Worm (Caenorhabditis elegans): ENCODE data around the gene Y75B8A.19.

The Y75B8A.19 gene

DNA sequence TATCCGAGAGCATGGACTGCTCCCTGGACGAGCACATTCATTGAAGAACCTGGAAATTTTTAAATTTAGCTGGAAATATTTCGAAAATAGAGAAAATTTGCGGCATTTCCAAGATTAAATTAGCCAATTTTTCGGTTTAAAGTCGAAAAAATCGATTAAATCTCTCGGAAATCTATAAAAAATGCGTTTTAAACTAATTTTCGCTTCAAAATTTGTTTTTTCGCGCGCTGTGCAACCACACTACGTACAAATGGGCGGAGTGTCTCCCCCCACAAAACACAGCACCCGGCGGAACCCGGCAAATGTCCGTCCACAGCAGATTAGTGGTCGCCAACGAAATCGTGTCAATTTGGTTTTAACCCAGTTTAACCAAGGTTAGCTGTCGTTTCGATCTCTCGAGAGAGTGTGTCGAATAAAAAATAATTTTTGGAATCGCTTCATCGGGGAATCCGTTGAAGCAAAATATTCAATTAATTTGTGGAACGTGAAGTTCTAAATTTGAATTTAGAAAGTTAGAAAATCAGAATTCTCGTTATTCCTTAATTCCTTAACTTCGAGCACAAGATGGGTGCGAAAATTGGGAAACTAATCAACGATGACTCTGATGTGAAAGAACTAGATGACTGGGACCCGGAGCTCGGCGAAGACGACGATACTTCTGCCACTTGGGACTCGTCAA, 23.8 kb downstream of the Y75B8A.19 start, which contains the start of the genes tim-1 and Y75B8A.23:
Gene tim-1 (minus strand): TSS at position 51 of the 679 bp plus-strand sequence.
Gene Y75B8A.23 (plus strand): TSS at position 547 of the 679 bp plus-strand sequence.
- TF ChIP-seq aly-2 (tag; optimal IDR thresholded peaks at IDR 0.05) (peak; percentile 38), ztf-1 (GFP tag; conservative IDR thresholded peaks at IDR 0.05) (no peak), nhr-12 (tag; optimal IDR thresholded peaks at IDR 0.05) (peak; percentile 53), elt-3 (tag; optimal IDR thresholded peaks at IDR 0.05) (no peak), mdl-1 (tag; optimal IDR thresholded peaks at IDR 0.05) (peak; percentile 66 to 85), crh-2 (tag; optimal IDR thresholded peaks at IDR 0.05) (peak; percentile 99), mab-5 (tag; optimal IDR thresholded peaks at IDR 0.05) (peak; percentile 94), nhr-21 (tag; optimal IDR thresholded peaks at IDR 0.05) (peak; percentile 97), R02D3.7 (tag; optimal IDR thresholded peaks at IDR 0.05) (peak; percentile 52), unc-39 (tag; optimal IDR thresholded peaks at IDR 0.05) (no peak), lin-39 (tag; optimal IDR thresholded peaks at IDR 0.05) (no peak), zag-1 (tag; optimal IDR thresholded peaks at IDR 0.05) (peak; percentile 84), snpc-4 (tag; optimal IDR thresholded peaks at IDR 0.05) (peak; percentile 100), mbf-1 (tag; optimal IDR thresholded peaks at IDR 0.05) (no peak), F13H6.1 (tag; optimal IDR thresholded peaks at IDR 0.05) (peak; percentile 94), egl-27 (tag; optimal IDR thresholded peaks at IDR 0.05) (peak; percentile 84), nhr-77 (tag; optimal IDR thresholded peaks at IDR 0.05) (peak; percentile 84), blmp-1 (tag; optimal IDR thresholded peaks at IDR 0.05; ENCODE audit: insufficient read depth) (peak; percentile 65), nhr-25 (tag; optimal IDR thresholded peaks at IDR 0.05) (peak; percentile 90), lin-13 (GFP tag; optimal IDR thresholded peaks at IDR 0.05) (peak; percentile 96), peb-1 (tag; optimal IDR thresholded peaks at IDR 0.05) (no peak), sem-4 (tag; optimal IDR thresholded peaks at IDR 0.05) (peak; percentile 99), skn-1 (tag; optimal IDR thresholded peaks at IDR 0.05) (peak; percentile 24), sma-9 (GFP tag; optimal IDR thresholded peaks at IDR 0.05) (peak; percentile 79), sma-9 (tag; optimal IDR thresholded peaks at IDR 0.05) (no peak), unc-62 (GFP tag; optimal IDR thresholded peaks at IDR 0.05) (no peak), nhr-11 (tag; optimal IDR thresholded peaks at IDR 0.05) (peak; percentile 74), C34F6.9 (tag; optimal IDR thresholded peaks at IDR 0.05) (peak; percentile 84), ztf-11 (tag; optimal IDR thresholded peaks at IDR 0.05) (no peak), ceh-82 (tag; optimal IDR thresholded peaks at IDR 0.05) (peak; percentile 81), ZK546.5 (tag; optimal IDR thresholded peaks at IDR 0.05) (peak; percentile 32), elt-1 (tag; optimal IDR thresholded peaks at IDR 0.05) (peak; percentile 53), ceh-16 (tag; optimal IDR thresholded peaks at IDR 0.05) (peak; percentile 77), lin-11 (tag; optimal IDR thresholded peaks at IDR 0.05) (peak; percentile 93), ztf-4 (tag; optimal IDR thresholded peaks at IDR 0.05) (peak; percentile 90), sma-3 (GFP tag; optimal IDR thresholded peaks at IDR 0.05) (peak; percentile 98), lsy-2 (tag; optimal IDR thresholded peaks at IDR 0.05) (peak; percentile 89 to 94), nhr-237 (tag; optimal IDR thresholded peaks at IDR 0.05) (peak; percentile 37), nhr-10 (tag; optimal IDR thresholded peaks at IDR 0.05) (peak; percentile 89), nhr-23 (tag; optimal IDR thresholded peaks at IDR 0.05) (no peak), unc-55 (GFP tag; optimal IDR thresholded peaks at IDR 0.05) (peak; percentile 92), ama-1 (optimal IDR thresholded peaks at IDR 0.05) (peak; percentile 99), gmeb-1 (tag; optimal IDR thresholded peaks at IDR 0.05) (peak; percentile 97), nhr-129 (tag; optimal IDR thresholded peaks at IDR 0.05) (peak; percentile 89), dmd-4 (tag; optimal IDR thresholded peaks at IDR 0.05) (peak; percentile 48), Y55F3AM.14 (GFP tag; optimal IDR thresholded peaks at IDR 0.05) (peak; percentile 86), fos-1 (tag; optimal IDR thresholded peaks at IDR 0.05) (peak; percentile 96), alr-1 (tag; optimal IDR thresholded peaks at IDR 0.05) (no peak), nhr-6 (tag; optimal IDR thresholded peaks at IDR 0.05) (peak; percentile 77)

Data from whole organism, L2 larva.